Fruit fly (Drosophila melanogaster): ENCODE data around the gene lace.

lace gene

DNA sequence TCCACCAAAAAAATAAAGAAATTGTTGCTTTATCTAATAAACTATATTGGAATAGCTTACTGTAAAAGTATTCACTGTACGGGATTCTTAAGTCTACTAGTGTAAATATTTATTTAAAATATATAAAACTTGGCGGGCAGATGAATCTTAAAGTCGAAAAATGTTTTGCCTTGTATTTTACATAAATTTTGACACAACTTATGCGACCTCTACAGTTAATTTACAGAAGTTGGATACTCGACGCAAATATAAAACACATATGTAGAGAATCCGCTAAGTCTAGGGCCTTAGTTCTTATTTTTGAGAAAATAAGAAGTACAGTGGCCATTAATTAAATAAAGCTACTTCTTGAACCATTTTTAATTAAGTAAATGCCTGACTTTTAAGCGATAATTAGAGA is 5.6 kb downstream of the lace start:
- no peak for TF ChIP-seq h (optimal IDR thresholded peaks at IDR 0.05)

DNA sequence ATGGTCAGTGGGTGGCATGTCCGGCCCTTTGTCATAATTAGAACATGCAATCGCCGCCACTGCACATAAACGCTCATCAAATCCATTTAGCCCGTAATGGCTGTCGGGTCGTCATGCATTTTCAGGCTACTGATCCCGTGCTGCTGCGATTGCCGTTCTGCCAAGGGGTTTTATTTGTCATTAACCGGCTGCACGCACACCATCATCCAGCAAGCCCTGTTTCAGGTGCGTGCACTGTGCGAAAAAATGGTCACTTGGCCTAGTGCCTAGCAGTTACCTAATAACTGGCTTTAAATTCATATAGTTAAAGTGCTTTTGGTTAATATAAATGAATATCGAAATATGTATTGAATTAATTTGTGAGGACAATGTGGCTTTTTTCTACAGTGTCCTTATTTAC is 38.5 kb downstream of the lace start:
- TF ChIP-seq Sin3A (optimal IDR thresholded peaks at IDR 0.05) (no peak), psq (optimal IDR thresholded peaks at IDR 0.05) (no peak), ttk (optimal IDR thresholded peaks at IDR 0.05) (no peak), insv (optimal IDR thresholded peaks at IDR 0.05) (no peak), h (optimal IDR thresholded peaks at IDR 0.05) (no peak), Myc (optimal IDR thresholded peaks at IDR 0.05) (no peak)

DNA sequence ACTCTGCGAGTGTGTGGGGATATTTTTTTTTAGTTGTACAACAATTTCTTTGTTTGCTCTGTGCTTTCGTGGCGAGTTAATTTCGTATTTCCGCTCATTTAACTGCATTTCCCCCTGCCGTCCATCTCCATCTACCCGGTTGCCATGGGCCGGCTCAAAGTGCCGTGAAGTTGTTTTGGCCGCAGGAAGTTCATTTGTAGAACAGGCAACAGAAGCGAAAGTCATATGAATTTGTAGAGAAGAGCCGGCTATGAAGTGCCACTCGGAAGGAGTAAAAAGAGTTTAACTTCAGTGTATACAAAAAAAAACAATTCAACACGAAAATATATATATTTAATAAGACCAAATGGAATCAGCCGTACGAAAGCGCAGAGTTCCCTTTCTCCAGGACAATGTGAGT is 48.3 kb downstream of the lace start, which contains the start of gene Skadu:
Skadu (plus strand) TSS at position 301 of the 400 bp plus-strand sequence.
- TF ChIP-seq Myc (optimal IDR thresholded peaks at IDR 0.05) (no peak), psq (optimal IDR thresholded peaks at IDR 0.05) (no peak), insv (optimal IDR thresholded peaks at IDR 0.05) (no peak), Sin3A (optimal IDR thresholded peaks at IDR 0.05) (no peak), h (optimal IDR thresholded peaks at IDR 0.05) (no peak), ttk (optimal IDR thresholded peaks at IDR 0.05) (no peak)

DNA sequence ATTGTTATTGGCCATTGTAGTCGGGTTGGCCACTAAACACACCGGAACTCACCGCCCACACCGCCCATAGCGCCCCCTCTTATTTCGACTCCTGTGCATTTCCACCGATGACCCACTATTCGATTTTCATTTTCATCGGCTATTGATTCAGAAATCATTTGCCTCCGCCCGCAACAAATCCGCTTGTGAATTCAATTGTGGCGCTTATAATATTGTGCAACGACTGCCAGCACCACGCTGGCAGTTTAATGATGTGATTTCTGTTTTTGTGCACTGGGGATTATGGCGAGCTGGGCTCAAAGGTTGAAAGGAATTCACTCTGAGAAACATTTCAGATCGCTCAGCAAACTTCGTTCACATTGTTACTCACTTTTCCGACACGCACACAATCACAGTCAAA is 51.1 kb downstream of the lace start, which contains the start of gene CG15256:
CG15256 (plus strand) TSS at position 301 of the 400 bp plus-strand sequence.
- no peak for TF ChIP-seq h (optimal IDR thresholded peaks at IDR 0.05)
- TF ChIP-seq psq (optimal IDR thresholded peaks at IDR 0.05): no peak
- no peak for TF ChIP-seq Myc (optimal IDR thresholded peaks at IDR 0.05)
- no peak for TF ChIP-seq insv (optimal IDR thresholded peaks at IDR 0.05)
- TF ChIP-seq Sin3A (optimal IDR thresholded peaks at IDR 0.05): no peak
- no peak for TF ChIP-seq ttk (optimal IDR thresholded peaks at IDR 0.05)

DNA sequence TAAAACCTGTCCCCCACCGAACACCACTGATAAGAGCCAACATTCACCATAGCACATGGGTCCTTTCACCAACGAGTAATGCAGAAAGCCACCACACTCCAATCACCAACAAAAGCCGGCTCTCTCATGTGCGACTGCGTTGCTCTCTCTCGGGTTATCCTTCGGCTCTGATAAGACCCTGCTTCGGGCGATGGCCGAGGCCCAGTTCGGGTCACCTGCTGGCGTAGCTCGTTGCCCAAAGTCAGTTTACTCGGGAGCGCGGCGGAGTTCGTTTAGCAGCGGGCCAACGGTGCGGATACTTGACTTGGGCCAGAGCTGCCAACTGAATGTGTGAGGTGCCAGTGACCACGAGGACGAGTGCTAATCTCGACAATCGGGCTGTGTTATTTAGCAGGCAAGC is 53.6 kb downstream of the lace start, which contains the start of gene kek3:
kek3 (plus strand) TSS at position 244 of the 400 bp plus-strand sequence.
- no peak for TF ChIP-seq psq (optimal IDR thresholded peaks at IDR 0.05)
- TF ChIP-seq Sin3A (optimal IDR thresholded peaks at IDR 0.05): no peak
- TF ChIP-seq Myc (optimal IDR thresholded peaks at IDR 0.05): no peak
- TF ChIP-seq h (optimal IDR thresholded peaks at IDR 0.05): no peak
- no peak for TF ChIP-seq ttk (optimal IDR thresholded peaks at IDR 0.05)
- no peak for TF ChIP-seq insv (optimal IDR thresholded peaks at IDR 0.05)
